Worm (Caenorhabditis elegans) whole organism, young adult: Measurements from ENCODE around the gene algn-1.
A peak's percentile ranks its signal among the peaks of the same experiment; 100 is the strongest.

Experiments used
- B0019.2 ChIP-seq: fragments of 200-800 bp; sonication (Bioruptor generic); conservative IDR thresholded peaks from 2 replicates; pipeline ENCODE4 v1.3.6; 2022; ENCODE audit warnings: missing genetic modification reagents, missing genetic modification characterization, missing compliant biosample characterization
- B0261.1 ChIP-seq: sonication (generic microtip); optimal IDR thresholded peaks from 2 replicates; lab custom pipeline; 2016; ENCODE audit warnings: mild to moderate bottlenecking, missing genetic modification characterization, moderate library complexity, missing compliant biosample characterization
- C17E4.6 ChIP-seq: fragments of 200-800 bp; sonication (Bioruptor generic); IDR thresholded peaks from 2 replicates; pipeline ENCODE4 v1.3.6; 2022; ENCODE audit warnings: missing genetic modification reagents, missing genetic modification characterization, missing compliant biosample characterization
- F33H1.4 ChIP-seq: fragments of 200-800 bp; sonication (Bioruptor generic); IDR thresholded peaks from 2 replicates; pipeline ENCODE4 v1.3.6; 2022; ENCODE audit warnings: missing genetic modification reagents, missing genetic modification characterization, missing compliant biosample characterization
- F39B2.1 ChIP-seq: fragments of 200-800 bp; sonication (Bioruptor generic); IDR thresholded peaks from 2 replicates; pipeline ENCODE4 v1.3.6; 2022; ENCODE audit warnings: missing genetic modification reagents, missing genetic modification characterization, missing compliant biosample characterization
- F52B5.7 ChIP-seq: sonication (generic microtip); optimal IDR thresholded peaks from 2 replicates; lab custom pipeline; 2016; ENCODE audit warnings: mild to moderate bottlenecking, missing genetic modification characterization, missing compliant biosample characterization
- F55B11.4 ChIP-seq: sonication (generic microtip); optimal IDR thresholded peaks from 2 replicates; lab custom pipeline; 2016; ENCODE audit warnings: missing compliant biosample characterization, missing genetic modification characterization, borderline replicate concordance; ENCODE audit not compliant: insufficient read depth
- K12H6.12 ChIP-seq: fragments of 200-800 bp; sonication (Bioruptor generic); optimal IDR thresholded peaks from 2 replicates; lab custom pipeline; 2018; ENCODE audit warnings: mild to moderate bottlenecking, missing genetic modification characterization, missing compliant biosample characterization
- Y53G8AR.9 ChIP-seq: fragments of 200-800 bp; sonication (Bioruptor generic); conservative IDR thresholded peaks from 2 replicates; pipeline ENCODE4 v1.3.6; 2022; ENCODE audit warnings: missing genetic modification reagents, missing genetic modification characterization, missing compliant biosample characterization
- Y67H2A.10 ChIP-seq: fragments of 200-800 bp; sonication (Bioruptor generic); conservative IDR thresholded peaks from 2 replicates; pipeline ENCODE4 v1.3.6; 2022; ENCODE audit warnings: missing genetic modification reagents, missing genetic modification characterization, missing compliant biosample characterization
- Y79H2A.3 ChIP-seq: fragments of 200-800 bp; sonication (Bioruptor generic); conservative IDR thresholded peaks from 2 replicates; pipeline ENCODE4 v1.3.6; 2022; ENCODE audit warnings: missing genetic modification reagents, missing genetic modification characterization, missing compliant biosample characterization
- ZK185.1 ChIP-seq: sonication (generic microtip); optimal IDR thresholded peaks from 2 replicates; lab custom pipeline; 2016; ENCODE audit warnings: mild to moderate bottlenecking, missing genetic modification characterization, missing compliant biosample characterization; ENCODE audit not compliant: poor library complexity, severe bottlenecking
- atf-7 ChIP-seq: sonication (generic microtip); optimal IDR thresholded peaks from 2 replicates; lab custom pipeline; 2017; ENCODE audit warnings: mild to moderate bottlenecking, missing genetic modification characterization, missing compliant biosample characterization
- athp-1 ChIP-seq: sonication (generic microtip); optimal IDR thresholded peaks from 2 replicates; lab custom pipeline; 2017; ENCODE audit warnings: mild to moderate bottlenecking, missing genetic modification characterization, missing compliant biosample characterization
- bed-1 ChIP-seq: fragments of 200-800 bp; sonication (Bioruptor generic); IDR thresholded peaks from 2 replicates; pipeline ENCODE4 v1.3.6; 2022; ENCODE audit warnings: missing genetic modification reagents, missing genetic modification characterization, missing compliant biosample characterization
- ccch-3 ChIP-seq: fragments of 200-800 bp; sonication (Bioruptor generic); optimal IDR thresholded peaks from 2 replicates; lab custom pipeline; 2018; ENCODE audit warnings: mild to moderate bottlenecking, missing genetic modification characterization, missing compliant biosample characterization
- cebp-1 ChIP-seq, 2 experiments: fragments of 200-800 bp in 1 of 2; sonication (Bioruptor generic) in 1 of 2; sonication (generic microtip) in 1 of 2; IDR thresholded peaks in 1 of 2; optimal IDR thresholded peaks in 1 of 2; 2 replicates each; pipeline versions ENCODE4 v1.3.6 to Lab custom; 2017 to 2022; ENCODE audit warnings: missing compliant biosample characterization in 2 of 2, missing genetic modification characterization in 2 of 2, mild to moderate bottlenecking in 1 of 2, missing genetic modification reagents in 1 of 2, moderate library complexity in 1 of 2
- cebp-2 ChIP-seq: fragments of 200-800 bp; sonication (Bioruptor generic); IDR thresholded peaks from 2 replicates; pipeline ENCODE4 v1.3.6; 2022; ENCODE audit warnings: missing genetic modification characterization, missing compliant biosample characterization
- chd-7 ChIP-seq: sonication (generic microtip); optimal IDR thresholded peaks from 2 replicates; lab custom pipeline; 2016; ENCODE audit warnings: mild to moderate bottlenecking, missing genetic modification characterization, moderate library complexity, missing compliant biosample characterization
- die-1 ChIP-seq: sonication (generic microtip); optimal IDR thresholded peaks from 2 replicates; lab custom pipeline; 2016; ENCODE audit warnings: missing genotype, mild to moderate bottlenecking, missing genetic modification characterization, missing compliant biosample characterization
- dox-1 ChIP-seq: fragments of 200-800 bp; sonication (Bioruptor generic); IDR thresholded peaks from 2 replicates; pipeline ENCODE4 v1.3.6; 2022; ENCODE audit warnings: missing genetic modification reagents, missing genetic modification characterization, missing compliant biosample characterization
- efl-1 ChIP-seq: fragments of 150-350 bp; optimal IDR thresholded peaks from 2 replicates; lab custom pipeline; 2014; ENCODE audit warnings: missing biosample characterization, missing genetic modification reagents, missing genetic modification characterization
- egl-18 ChIP-seq: fragments of 200-800 bp; sonication (Bioruptor generic); IDR thresholded peaks from 2 replicates; pipeline ENCODE4 v1.3.6; 2022; ENCODE audit warnings: missing genetic modification reagents, missing genetic modification characterization, missing compliant biosample characterization
- egrh-3 ChIP-seq: fragments of 200-800 bp; sonication (Bioruptor generic); IDR thresholded peaks from 2 replicates; pipeline ENCODE4 v1.3.6; 2022; ENCODE audit warnings: missing genetic modification reagents, missing genetic modification characterization, missing compliant biosample characterization
- ets-4 ChIP-seq: fragments of 200-800 bp; sonication (Bioruptor generic); optimal IDR thresholded peaks from 2 replicates; lab custom pipeline; 2018; ENCODE audit warnings: mild to moderate bottlenecking, missing genetic modification characterization, missing compliant biosample characterization
- fkh-3 ChIP-seq: sonication (generic microtip); optimal IDR thresholded peaks from 2 replicates; lab custom pipeline; 2016; ENCODE audit warnings: mild to moderate bottlenecking, missing genetic modification characterization, missing compliant biosample characterization
- him-1 ChIP-seq: sonication (generic microtip); optimal IDR thresholded peaks from 2 replicates; lab custom pipeline; 2016; ENCODE audit warnings: missing genotype, missing genetic modification reagents, missing genetic modification characterization, missing compliant biosample characterization
- hlh-26 ChIP-seq: fragments of 200-800 bp; sonication (Bioruptor generic); conservative IDR thresholded peaks from 2 replicates; pipeline ENCODE4 v1.3.6; 2022; ENCODE audit warnings: missing genetic modification reagents, missing genetic modification characterization, missing compliant biosample characterization
- hsf-1 ChIP-seq: fragments of 200-800 bp; sonication (Bioruptor generic); IDR thresholded peaks from 2 replicates; pipeline ENCODE4 v1.3.6; 2022; ENCODE audit warnings: missing genetic modification reagents, missing genetic modification characterization, missing compliant biosample characterization
- lag-1 ChIP-seq: fragments of 200-800 bp; sonication (Bioruptor generic); IDR thresholded peaks from 2 replicates; pipeline ENCODE4 v1.3.6; 2022; ENCODE audit warnings: missing genetic modification reagents, missing genetic modification characterization, missing compliant biosample characterization
- let-526 ChIP-seq: fragments of 200-800 bp; sonication (Bioruptor generic); IDR thresholded peaks from 2 replicates; pipeline ENCODE4 v1.3.6; 2022; ENCODE audit warnings: missing genetic modification reagents, missing genetic modification characterization, missing compliant biosample characterization
- let-607 ChIP-seq, 2 experiments: fragments of 200-800 bp in 1 of 2; sonication (Bioruptor generic) in 1 of 2; sonication (generic microtip) in 1 of 2; optimal IDR thresholded peaks; 2 replicates each; lab custom pipeline; 2016 to 2018; ENCODE audit warnings: mild to moderate bottlenecking in 2 of 2, missing compliant biosample characterization in 2 of 2, missing genetic modification characterization in 2 of 2, moderate library complexity in 2 of 2, missing genotype in 1 of 2
- lin-35 ChIP-seq, 3 experiments: fragments of 150-350 bp in 2 of 3; sonication (generic microtip) in 1 of 3; optimal IDR thresholded peaks; 2 replicates each; lab custom pipeline; 2014 to 2018; ENCODE audit warnings: missing biosample characterization in 3 of 3, missing genetic modification characterization in 3 of 3, missing genetic modification reagents in 3 of 3
- lsy-27 ChIP-seq: sonication (generic microtip); optimal IDR thresholded peaks from 2 replicates; lab custom pipeline; 2017; ENCODE audit warnings: missing genetic modification characterization, mild to moderate bottlenecking, missing compliant biosample characterization, antibody characterized with exemption, missing genotype, borderline replicate concordance; ENCODE audit not compliant: insufficient read depth
- madf-8 ChIP-seq: fragments of 200-800 bp; sonication (Bioruptor generic); conservative IDR thresholded peaks from 2 replicates; pipeline ENCODE4 v1.3.6; 2022; ENCODE audit warnings: missing genetic modification reagents, missing genetic modification characterization, missing compliant biosample characterization
- nfyb-1 ChIP-seq: fragments of 200-800 bp; sonication (Bioruptor generic); IDR thresholded peaks from 2 replicates; pipeline ENCODE4 v1.3.6; 2022; ENCODE audit warnings: missing genetic modification reagents, missing genetic modification characterization, missing compliant biosample characterization
- nhr-179 ChIP-seq: sonication (generic microtip); optimal IDR thresholded peaks from 2 replicates; lab custom pipeline; 2016; ENCODE audit warnings: mild to moderate bottlenecking, missing genetic modification characterization, missing compliant biosample characterization
- nhr-90 ChIP-seq: sonication (generic microtip); optimal IDR thresholded peaks from 2 replicates; lab custom pipeline; 2016; ENCODE audit warnings: missing genotype, mild to moderate bottlenecking, missing genetic modification characterization, missing compliant biosample characterization
- snpc-1.1 ChIP-seq: sonication (generic microtip); optimal IDR thresholded peaks from 2 replicates; lab custom pipeline; 2017; ENCODE audit warnings: missing genetic modification characterization, mild to moderate bottlenecking, missing compliant biosample characterization, antibody characterized with exemption, moderate library complexity, missing genotype, missing genetic modification reagents; ENCODE audit not compliant: insufficient read depth
- unc-130 ChIP-seq: sonication (generic microtip); optimal IDR thresholded peaks from 2 replicates; lab custom pipeline; 2016; ENCODE audit warnings: missing genetic modification reagents, missing genetic modification characterization, missing compliant biosample characterization
- zfh-2 ChIP-seq: fragments of 200-800 bp; sonication (Bioruptor generic); conservative IDR thresholded peaks from 2 replicates; pipeline ENCODE4 v1.3.6; 2022; ENCODE audit warnings: missing genetic modification reagents, missing genetic modification characterization, missing compliant biosample characterization
- ztf-18 ChIP-seq: sonication (generic microtip); optimal IDR thresholded peaks from 2 replicates; lab custom pipeline; 2016; ENCODE audit warnings: missing genotype, mild to moderate bottlenecking, missing genetic modification characterization, missing compliant biosample characterization
- ztf-6 ChIP-seq: fragments of 200-800 bp; sonication (Bioruptor generic); IDR thresholded peaks from 2 replicates; pipeline ENCODE4 v1.3.6; 2022; ENCODE audit warnings: missing genetic modification reagents, missing genetic modification characterization, missing compliant biosample characterization

algn-1 gene

ce11 chrIII:6427205-6427604, 32.7 kb upstream of the algn-1 start, which contains the start of gene C05D11.8:
Gene C05D11.8, minus strand, starts transcription at chrIII:6427305.
- TF ChIP-seq let-526, result no peak
- TF ChIP-seq K12H6.12 (tag; lab: Kevin White, UChicago), result no peak
- no peak for TF ChIP-seq madf-8 (GFP tag; lab: Robert Waterston, UW)
- TF ChIP-seq unc-130 (GFP tag; lab: Kevin White, UChicago), result no peak
- TF ChIP-seq cebp-2 (GFP tag; lab: Robert Waterston, UW), result no peak
- no peak for TF ChIP-seq nfyb-1
- TF ChIP-seq nhr-90 (tag; lab: Kevin White, UChicago), result no peak
- no peak for TF ChIP-seq egl-18
- TF ChIP-seq atf-7 (tag; lab: Kevin White, UChicago), result no peak
- TF ChIP-seq let-607 (tag; optimal IDR thresholded peaks at IDR 0.05; lab: Kevin White, UChicago), result no peak
- no peak for TF ChIP-seq F39B2.1 (GFP tag; lab: Robert Waterston, UW)
- no peak for TF ChIP-seq lag-1 (GFP tag; lab: Robert Waterston, UW)
- TF ChIP-seq ccch-3 (GFP tag; lab: Kevin White, UChicago), result no peak

ce11 chrIII:6430834-6431233, 29.1 kb upstream of the algn-1 start, which contains the start of gene popl-1:
Gene popl-1, minus strand, starts transcription at chrIII:6430934.
- TF ChIP-seq snpc-1.1 (tag; lab: Kevin White, UChicago) (no peak), dox-1 (GFP tag; lab: Robert Waterston, UW) (no peak), F33H1.4 (GFP tag; lab: Robert Waterston, UW) (no peak), hlh-26 (GFP tag; lab: Robert Waterston, UW) (no peak), B0019.2 (GFP tag; lab: Robert Waterston, UW) (no peak), bed-1 (GFP tag; lab: Robert Waterston, UW) (no peak), nhr-90 (tag; lab: Kevin White, UChicago) (no peak), nhr-179 (tag; lab: Kevin White, UChicago) (no peak), lin-35 (GFP tag; optimal IDR thresholded peaks at IDR 0.05; lab: Kevin White, UChicago) (no peak), madf-8 (GFP tag; lab: Robert Waterston, UW) (no peak), ets-4 (GFP tag; lab: Kevin White, UChicago) (no peak), zfh-2 (GFP tag; lab: Robert Waterston, UW) (no peak), egl-18 (no peak), Y67H2A.10 (GFP tag; lab: Robert Waterston, UW) (no peak), B0261.1 (tag; lab: Kevin White, UChicago) (no peak), athp-1 (tag; lab: Kevin White, UChicago) (no peak), Y53G8AR.9 (GFP tag; lab: Robert Waterston, UW) (no peak), cebp-2 (GFP tag; lab: Robert Waterston, UW) (no peak)

ce11 chrIII:6431766-6432228, 28.1 kb upstream of the algn-1 start, which contains the start of the genes mrps-17 and txdc-9:
Gene mrps-17, minus strand, starts transcription at chrIII:6431798.
Gene txdc-9, plus strand, starts transcription at chrIII:6432178.
- TF ChIP-seq C17E4.6 (GFP tag; lab: Robert Waterston, UW) (no peak), cebp-1 (GFP tag; IDR thresholded peaks at IDR 0.05; lab: Robert Waterston, UW) (no peak), cebp-1 (tag; optimal IDR thresholded peaks at IDR 0.05; lab: Kevin White, UChicago) (peak; percentile 48), him-1 (tag; lab: Kevin White, UChicago) (no peak), hsf-1 (GFP tag; lab: Robert Waterston, UW) (0 out of 2 replicates have a peak, but pooled peaks have one; percentile 27), lsy-27 (tag; lab: Kevin White, UChicago) (no peak), F52B5.7 (tag; lab: Kevin White, UChicago) (no peak), ztf-18 (tag; lab: Kevin White, UChicago) (peak; percentile 55), F55B11.4 (tag; lab: Kevin White, UChicago) (no peak), ets-4 (GFP tag; lab: Kevin White, UChicago) (no peak), let-607 (tag; optimal IDR thresholded peaks at IDR 0.05; lab: Kevin White, UChicago) (peak in 1 of 2 experiments; percentile 35), B0019.2 (GFP tag; lab: Robert Waterston, UW) (0 out of 2 replicates have a peak, but pooled peaks have one; percentile 39), ztf-6 (no peak), die-1 (tag; lab: Kevin White, UChicago) (no peak), Y79H2A.3 (GFP tag; lab: Robert Waterston, UW) (no peak), lin-35 (GFP tag; optimal IDR thresholded peaks at IDR 0.05; lab: Kevin White, UChicago) (peak in 1 of 3 experiments; percentile 67), ZK185.1 (tag; lab: Kevin White, UChicago) (peak; percentile 5), fkh-3 (tag; lab: Kevin White, UChicago) (no peak), efl-1 (GFP tag; lab: Kevin White, UChicago) (peak; percentile 47), chd-7 (no peak), egrh-3 (no peak), zfh-2 (GFP tag; lab: Robert Waterston, UW) (no peak)
